Worm (Caenorhabditis elegans): ENCODE results near the gene C04E7.3.
"Not testable (repeated sequence)": the region's sequence is repeated elsewhere in the genome, so short reads cannot be mapped to it uniquely, and the experiment has no call there.

Gene C04E7.3

DNA sequence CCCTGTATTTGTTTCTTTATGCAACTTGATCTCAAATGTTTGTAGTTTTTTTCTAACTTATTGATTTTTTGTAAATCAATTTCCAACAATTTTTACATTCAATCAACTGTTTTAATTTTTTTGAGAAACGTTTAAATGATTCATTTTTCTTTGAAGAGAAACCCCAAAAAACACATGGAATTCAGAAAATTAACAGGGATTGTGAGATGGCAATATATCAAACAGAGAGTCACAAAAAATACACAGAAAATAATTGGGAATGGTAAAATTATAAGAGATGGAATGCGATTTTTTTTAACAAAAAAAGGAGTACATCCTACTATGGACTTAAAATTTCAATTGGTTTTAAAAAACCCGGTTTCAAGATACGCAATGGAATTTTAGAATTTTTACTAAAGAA lies 12.6 kb downstream of the C04E7.3 start:
- TF ChIP-seq fkh-10 (GFP tag; optimal IDR thresholded peaks at IDR 0.05) (no peak), dmd-4 (tag; optimal IDR thresholded peaks at IDR 0.05; ENCODE audit: borderline replicate concordance) (no peak), ceh-18 (tag; optimal IDR thresholded peaks at IDR 0.05) (no peak), ceh-45 (GFP tag; IDR thresholded peaks at IDR 0.05) (no peak), elt-4 (tag; optimal IDR thresholded peaks at IDR 0.05) (no peak), madf-2 (tag; optimal IDR thresholded peaks at IDR 0.05) (no peak), K02D7.2 (tag; optimal IDR thresholded peaks at IDR 0.05) (no peak), ref-2 (tag; optimal IDR thresholded peaks at IDR 0.05) (no peak), unc-42 (tag; optimal IDR thresholded peaks at IDR 0.05) (no peak)

DNA sequence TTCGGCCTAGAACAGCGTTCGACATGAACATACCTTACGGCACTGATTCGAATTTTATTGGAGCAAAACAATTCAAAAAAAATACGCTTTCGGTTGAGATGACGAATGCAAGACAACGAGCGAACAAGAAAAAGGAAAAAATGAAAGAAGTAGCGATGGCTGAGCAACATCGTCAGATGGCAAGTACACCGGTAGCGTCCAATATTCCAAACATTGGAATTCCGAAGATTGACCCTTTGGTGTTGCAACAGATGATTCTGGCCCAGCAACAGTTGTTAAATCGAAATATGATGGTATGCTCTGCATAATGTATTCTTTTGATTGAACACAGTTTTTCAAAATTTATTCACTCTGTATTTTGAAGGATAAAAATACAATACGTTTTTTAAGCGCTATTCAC lies 14.4 kb downstream of the C04E7.3 start:
- TF ChIP-seq nhr-11 (tag; optimal IDR thresholded peaks at IDR 0.05) (no peak), ttx-3 (tag; optimal IDR thresholded peaks at IDR 0.05) (no peak), pha-4 (tag; optimal IDR thresholded peaks at IDR 0.05) (no peak), ceh-24 (tag; optimal IDR thresholded peaks at IDR 0.05) (no peak), hlh-6 (tag; optimal IDR thresholded peaks at IDR 0.05) (no peak), ztf-16 (tag; optimal IDR thresholded peaks at IDR 0.05) (no peak), che-1 (tag; optimal IDR thresholded peaks at IDR 0.05) (no peak), rnt-1 (tag; optimal IDR thresholded peaks at IDR 0.05) (no peak), nfya-1 (tag; optimal IDR thresholded peaks at IDR 0.05) (no peak), F13H6.1 (tag; optimal IDR thresholded peaks at IDR 0.05) (no peak), sox-4 (tag; optimal IDR thresholded peaks at IDR 0.05) (no peak), unc-3 (GFP tag; conservative IDR thresholded peaks at IDR 0.05) (no peak), unc-3 (tag; optimal IDR thresholded peaks at IDR 0.05) (no peak)

DNA sequence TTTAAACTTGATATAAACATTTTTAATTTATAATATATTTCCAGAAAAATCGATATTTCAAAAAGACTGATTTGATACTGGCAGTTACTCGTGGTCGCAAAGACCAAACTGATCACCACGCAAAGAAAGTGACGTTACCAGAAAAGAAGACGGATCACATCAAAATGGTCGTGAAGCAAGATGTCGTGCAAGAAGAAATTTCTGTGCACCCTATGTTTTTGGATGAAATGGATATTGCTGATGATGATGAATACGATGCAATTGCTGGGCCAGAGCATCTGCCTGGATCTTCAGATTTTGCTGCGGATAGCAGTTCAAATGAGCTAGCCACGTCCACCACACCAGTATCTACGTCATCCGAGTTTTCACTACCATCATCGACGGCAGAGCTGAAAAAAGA lies 18.3 kb downstream of the C04E7.3 start:
- TF ChIP-seq nhr-11 (tag; optimal IDR thresholded peaks at IDR 0.05) (no peak), hlh-6 (tag; optimal IDR thresholded peaks at IDR 0.05) (no peak), hlh-13 (GFP tag; optimal IDR thresholded peaks at IDR 0.05) (no peak)

DNA sequence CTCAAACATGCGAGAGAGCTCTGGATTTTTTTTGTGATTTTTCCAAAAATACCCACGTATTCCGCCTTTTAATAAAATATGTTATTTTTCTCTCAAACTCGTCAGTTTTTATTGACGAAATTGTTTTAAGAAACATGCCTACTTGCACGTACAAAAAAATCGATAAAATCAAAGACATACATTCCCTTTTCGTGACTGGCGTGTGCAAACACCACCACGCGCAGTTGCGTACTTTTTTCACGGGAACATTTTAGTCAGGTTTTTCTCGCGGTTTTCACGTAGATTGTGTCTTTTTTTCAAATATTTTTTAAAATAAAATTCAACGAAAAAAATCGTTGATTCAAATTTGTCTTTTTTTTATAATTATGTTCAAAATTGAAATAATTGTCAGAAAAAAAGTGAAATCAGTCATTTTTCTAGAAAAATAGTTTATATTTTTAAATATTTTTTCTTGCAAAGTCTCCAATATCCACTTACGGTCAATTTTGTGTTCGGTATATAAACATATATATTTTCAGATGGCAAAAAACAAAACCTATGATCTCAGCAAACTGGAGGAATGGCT lies 21.3 kb downstream of the C04E7.3 start, which contains the start of gene M02E1.1:
Gene M02E1.1, plus strand, starts transcription at position 515 of the 565 bp plus-strand sequence.
- TF ChIP-seq zip-5 (tag; optimal IDR thresholded peaks at IDR 0.05) (no peak), ceh-48 (tag; optimal IDR thresholded peaks at IDR 0.05) (peak; percentile 88)

DNA sequence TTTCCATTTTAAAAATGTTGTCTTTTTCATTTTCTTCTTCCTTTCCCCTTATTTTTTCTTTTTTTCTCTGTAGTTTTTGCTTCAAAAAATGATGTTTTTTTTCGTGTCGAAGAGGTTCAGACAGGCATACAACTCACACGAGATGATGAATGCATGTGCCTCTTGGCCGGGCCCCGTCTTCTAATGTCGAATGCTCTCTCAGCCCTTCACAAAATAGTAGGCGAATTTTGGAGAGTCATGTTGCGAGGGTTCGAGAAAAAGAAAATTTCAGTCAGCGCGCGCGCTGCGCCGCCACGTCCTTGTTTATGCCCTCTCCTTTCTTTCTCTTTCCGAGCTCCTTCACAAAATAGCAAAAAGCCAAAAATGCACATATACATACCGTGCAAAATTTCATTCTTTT lies 23.0 kb downstream of the C04E7.3 start:
- TF ChIP-seq nfya-1 (tag; optimal IDR thresholded peaks at IDR 0.05) (peak; percentile 50), elt-4 (tag; optimal IDR thresholded peaks at IDR 0.05) (no peak), ceh-18 (tag; optimal IDR thresholded peaks at IDR 0.05) (peak; percentile 45), tbx-2 (tag; optimal IDR thresholded peaks at IDR 0.05) (peak; percentile 18), ceh-31 (tag; optimal IDR thresholded peaks at IDR 0.05) (peak; percentile 45), unc-42 (tag; optimal IDR thresholded peaks at IDR 0.05) (peak; percentile 32), ceh-14 (tag; optimal IDR thresholded peaks at IDR 0.05) (peak; percentile 48), ceh-6 (GFP tag; optimal IDR thresholded peaks at IDR 0.05) (no peak), hlh-30 (tag; optimal IDR thresholded peaks at IDR 0.05; ENCODE audit: insufficient read depth) (peak; percentile 39)

DNA sequence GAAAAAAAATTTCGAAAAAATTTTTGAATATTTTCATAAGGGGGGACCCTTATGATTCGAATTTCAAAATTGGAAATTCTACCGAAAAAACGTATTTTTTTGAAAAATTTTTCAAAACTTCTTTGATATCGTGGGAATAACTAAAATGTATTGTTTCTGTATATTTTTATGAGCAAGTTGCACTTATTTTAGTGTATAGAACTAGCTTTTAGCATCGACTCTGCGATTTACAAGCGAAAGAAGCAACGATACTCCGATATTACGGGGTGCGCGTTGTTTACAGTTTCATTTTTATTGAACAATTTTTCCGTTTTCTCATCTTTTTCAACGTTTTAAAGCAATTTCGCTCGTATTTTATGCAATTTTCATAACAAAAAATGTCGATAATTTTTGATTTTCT lies 24.8 kb downstream of the C04E7.3 start, which contains the start of gene M02E1.3:
Gene M02E1.3, plus strand, starts transcription at position 301 of the 400 bp plus-strand sequence.
- not testable (repeated sequence) for TF ChIP-seq unc-86, madf-2, lim-6 (tag; optimal IDR thresholded peaks at IDR 0.05)

All from whole organism, late embryonic.